Worm (Caenorhabditis elegans) whole organism, L4 larva: ENCODE measurements around the gene pqn-36.

ENCODE experiments used
- Y5F2A.4 ChIP-seq: fragments of 200-800 bp; sonication (Bioruptor generic); optimal IDR thresholded peaks from 2 replicates; lab custom pipeline; 2018; ENCODE audit warnings: mild to moderate bottlenecking, missing genetic modification characterization, missing compliant biosample characterization
- aha-1 ChIP-seq: fragments of 150-350 bp; peaks from one replicate; lab custom pipeline; 2014; ENCODE audit warnings: missing biosample characterization, missing genetic modification characterization
- arid-1 ChIP-seq: fragments of 200-800 bp; sonication (Bioruptor generic); conservative IDR thresholded peaks from 2 replicates; pipeline ENCODE4 v1.3.6; 2022; ENCODE audit warnings: missing genetic modification reagents, missing genetic modification characterization, missing compliant biosample characterization
- ceh-20 ChIP-seq: fragments of 200-800 bp; sonication (Bioruptor generic); IDR thresholded peaks from 2 replicates; pipeline ENCODE4 v1.3.6; 2022; ENCODE audit warnings: missing genetic modification reagents, missing genetic modification characterization, missing compliant biosample characterization
- ceh-28 ChIP-seq: fragments of 150-350 bp; optimal IDR thresholded peaks from 2 replicates; lab custom pipeline; 2014; ENCODE audit warnings: missing biosample characterization, missing genetic modification reagents, missing genetic modification characterization
- ceh-32 ChIP-seq: sonication (generic microtip); optimal IDR thresholded peaks from 2 replicates; lab custom pipeline; 2016; ENCODE audit warnings: mild to moderate bottlenecking, missing genetic modification characterization, missing compliant biosample characterization; ENCODE audit not compliant: poor library complexity
- daf-16 ChIP-seq, 3 experiments: sonication (generic microtip); optimal IDR thresholded peaks; 2 replicates each; lab custom pipeline; 2016 to 2017; ENCODE audit warnings: missing genetic modification characterization in 3 of 3, missing genetic modification reagents in 3 of 3, mild to moderate bottlenecking in 2 of 3, missing compliant biosample characterization in 2 of 3, missing biosample characterization in 1 of 3, moderate library complexity in 1 of 3
- dmd-6 ChIP-seq: fragments of 200-800 bp; sonication (Bioruptor generic); IDR thresholded peaks from 2 replicates; pipeline ENCODE4 v1.3.6; 2022; ENCODE audit warnings: missing genetic modification reagents, missing genetic modification characterization, missing compliant biosample characterization
- dmd-8 ChIP-seq: fragments of 200-800 bp; sonication (Bioruptor generic); IDR thresholded peaks from 2 replicates; pipeline ENCODE4 v1.3.6; 2022; ENCODE audit warnings: missing genetic modification characterization, missing compliant biosample characterization
- dpl-1 ChIP-seq: fragments of 150-350 bp; optimal IDR thresholded peaks from 2 replicates; lab custom pipeline; 2014; ENCODE audit warnings: missing biosample characterization, missing genetic modification reagents, missing genetic modification characterization
- dve-1 ChIP-seq: sonication (generic microtip); optimal IDR thresholded peaks from 2 replicates; lab custom pipeline; 2017; ENCODE audit warnings: antibody characterized with exemption, mild to moderate bottlenecking, missing genetic modification characterization, missing compliant biosample characterization; ENCODE audit not compliant: insufficient read depth
- fos-1 ChIP-seq: fragments of 150-350 bp; optimal IDR thresholded peaks from 2 replicates; lab custom pipeline; 2014; ENCODE audit warnings: missing biosample characterization, missing genetic modification characterization
- hif-1 ChIP-seq, 2 experiments: sonication (generic microtip); optimal IDR thresholded peaks; 2 replicates each; lab custom pipeline; 2016 to 2017; ENCODE audit warnings: missing compliant biosample characterization in 2 of 2, missing genetic modification characterization in 2 of 2, missing genetic modification reagents in 2 of 2, missing genotype in 2 of 2, mild to moderate bottlenecking in 1 of 2
- hlh-11 ChIP-seq: fragments of 200-800 bp; sonication (Bioruptor generic); optimal IDR thresholded peaks from 2 replicates; lab custom pipeline; 2018; ENCODE audit warnings: mild to moderate bottlenecking, missing genetic modification characterization, missing compliant biosample characterization
- hlh-30 ChIP-seq: sonication (generic microtip); optimal IDR thresholded peaks from 2 replicates; lab custom pipeline; 2017; ENCODE audit warnings: antibody characterized with exemption, mild to moderate bottlenecking, missing genetic modification characterization, missing compliant biosample characterization; ENCODE audit not compliant: insufficient read depth
- lin-1 ChIP-seq: fragments of 200-800 bp; sonication (Bioruptor generic); IDR thresholded peaks from 2 replicates; pipeline ENCODE4 v1.3.6; 2022; ENCODE audit warnings: missing genetic modification reagents, missing genetic modification characterization, missing compliant biosample characterization
- lsy-2 ChIP-seq, 2 experiments: fragments of 150-350 bp in 1 of 2; sonication (generic microtip) in 1 of 2; optimal IDR thresholded peaks; 2 replicates each; lab custom pipeline; 2014 to 2017; ENCODE audit warnings: missing biosample characterization in 2 of 2, missing genetic modification characterization in 2 of 2
- mdl-1 ChIP-seq, 2 experiments: fragments of 150-350 bp in 1 of 2; sonication (generic microtip) in 1 of 2; optimal IDR thresholded peaks; 2 replicates each; lab custom pipeline; 2014 to 2017; ENCODE audit warnings: missing biosample characterization in 2 of 2, missing genetic modification characterization in 2 of 2
- mes-2 ChIP-seq: sonication (generic microtip); optimal IDR thresholded peaks from 2 replicates; lab custom pipeline; 2016; ENCODE audit warnings: missing genotype, mild to moderate bottlenecking, missing genetic modification characterization, missing compliant biosample characterization; ENCODE audit not compliant: poor library complexity, severe bottlenecking
- mxl-2 ChIP-seq: fragments of 200-800 bp; sonication (Bioruptor generic); conservative IDR thresholded peaks from 2 replicates; pipeline ENCODE4 v1.3.6; 2022; ENCODE audit warnings: missing genetic modification reagents, missing genetic modification characterization, missing compliant biosample characterization
- nhr-237 ChIP-seq: sonication (generic microtip); optimal IDR thresholded peaks from 2 replicates; lab custom pipeline; 2017; ENCODE audit warnings: missing biosample characterization, missing genetic modification characterization
- nhr-28 ChIP-seq: fragments of 150-350 bp; optimal IDR thresholded peaks from 2 replicates; lab custom pipeline; 2014; ENCODE audit warnings: missing biosample characterization, missing genetic modification characterization
- nhr-41 ChIP-seq: fragments of 200-800 bp; sonication (Bioruptor generic); IDR thresholded peaks from 2 replicates; pipeline ENCODE4 v1.3.6; 2022; ENCODE audit warnings: missing genetic modification reagents, missing genetic modification characterization, missing compliant biosample characterization
- nhr-77 ChIP-seq: fragments of 150-350 bp; optimal IDR thresholded peaks from 2 replicates; lab custom pipeline; 2014; ENCODE audit warnings: missing biosample characterization, missing genetic modification characterization
- php-3 ChIP-seq: fragments of 200-800 bp; sonication (Bioruptor generic); IDR thresholded peaks from 2 replicates; pipeline ENCODE4 v1.3.6; 2022; ENCODE audit warnings: missing genetic modification reagents, missing genetic modification characterization, missing compliant biosample characterization
- pqm-1 ChIP-seq: sonication (generic microtip); optimal IDR thresholded peaks from 2 replicates; lab custom pipeline; 2017; ENCODE audit warnings: missing biosample characterization, missing genetic modification characterization
- set-16 ChIP-seq: fragments of 200-800 bp; sonication (Bioruptor generic); IDR thresholded peaks from 2 replicates; pipeline ENCODE4 v1.3.6; 2022; ENCODE audit warnings: missing genetic modification reagents, missing genetic modification characterization, missing compliant biosample characterization
- snpc-4 ChIP-seq: fragments of 150-350 bp; optimal IDR thresholded peaks from 2 replicates; lab custom pipeline; 2014; ENCODE audit warnings: missing biosample characterization, missing genetic modification characterization
- unc-130 ChIP-seq: sonication (generic microtip); optimal IDR thresholded peaks from 2 replicates; lab custom pipeline; 2016; ENCODE audit warnings: missing genetic modification reagents, missing genetic modification characterization, missing compliant biosample characterization
- unc-62 ChIP-seq, 3 experiments: fragments of 150-350 bp in 1 of 3; sonication (generic microtip); optimal IDR thresholded peaks in 2 of 3; peaks in 1 of 3; 1 replicate in 1 of 3; 2 replicates in 2 of 3; lab custom pipeline; 2014 to 2017; ENCODE audit warnings: missing biosample characterization in 3 of 3, missing genetic modification characterization in 3 of 3, missing genetic modification reagents in 3 of 3, missing genotype in 1 of 3
- vab-7 ChIP-seq: fragments of 200-800 bp; sonication (Bioruptor generic); IDR thresholded peaks from 2 replicates; pipeline ENCODE4 v1.3.6; 2022; ENCODE audit warnings: missing genetic modification reagents, missing genetic modification characterization, missing compliant biosample characterization
- zip-11 ChIP-seq: fragments of 200-800 bp; sonication (Bioruptor generic); IDR thresholded peaks from 2 replicates; pipeline ENCODE4 v1.3.6; 2022; ENCODE audit warnings: missing genetic modification characterization, missing compliant biosample characterization
- zip-2 ChIP-seq: fragments of 150-350 bp; optimal IDR thresholded peaks from 2 replicates; lab custom pipeline; 2014; ENCODE audit warnings: missing biosample characterization, missing genetic modification characterization
- ztf-11 ChIP-seq: fragments of 150-350 bp; optimal IDR thresholded peaks from 2 replicates; lab custom pipeline; 2014; ENCODE audit warnings: missing biosample characterization, missing genetic modification characterization

pqn-36 gene

DNA sequence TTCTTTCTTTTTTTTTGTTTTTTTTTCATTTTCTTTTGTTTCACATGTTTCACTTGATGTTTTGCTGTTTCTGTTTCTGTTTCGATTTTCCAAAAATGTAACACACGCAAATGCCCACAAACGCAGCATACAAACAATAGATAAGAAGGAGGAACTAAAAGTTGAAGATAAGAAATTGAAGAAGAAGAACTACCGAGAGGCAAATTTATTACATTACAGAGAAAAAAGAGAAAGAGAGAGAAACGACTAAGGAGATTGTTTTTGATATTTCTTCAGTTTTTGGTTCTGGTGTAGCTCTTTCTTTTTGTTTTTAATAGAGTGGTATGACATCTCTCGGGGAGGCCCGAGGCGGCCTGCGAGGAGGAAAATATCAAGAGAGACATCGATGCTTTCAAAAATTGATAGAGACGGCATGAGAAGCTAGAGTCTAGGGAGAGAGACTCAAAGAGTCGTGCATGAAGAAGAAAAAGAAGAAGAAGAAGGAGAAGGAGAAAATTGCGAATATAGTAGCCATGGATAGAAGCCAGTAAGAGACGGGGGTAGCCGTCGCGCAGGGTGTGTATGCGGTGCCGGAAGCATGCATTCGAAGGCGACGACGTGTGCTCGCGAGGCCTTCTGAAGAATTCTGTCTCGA is 41.8 kb downstream of the pqn-36 start (continued):
- TF ChIP-seq mxl-2 (GFP tag; lab: Robert Waterston, UW) (no peak), Y5F2A.4 (no peak)

ce11 chrX:15372772-15373171 is 42.5 kb downstream of the pqn-36 start:
- TF ChIP-seq zip-11 (GFP tag; lab: Robert Waterston, UW) = no peak
- TF ChIP-seq arid-1 = 0 out of 2 replicates have a peak, but pooled peaks have one; percentile 22
- TF ChIP-seq set-16 (GFP tag; lab: Robert Waterston, UW) = 0 out of 2 replicates have a peak, but pooled peaks have one; percentile 40
- TF ChIP-seq aha-1 (tag; lab: Kevin White, UChicago) = peak; percentile 77
- TF ChIP-seq, all 104 proteins: peak for 3

DNA sequence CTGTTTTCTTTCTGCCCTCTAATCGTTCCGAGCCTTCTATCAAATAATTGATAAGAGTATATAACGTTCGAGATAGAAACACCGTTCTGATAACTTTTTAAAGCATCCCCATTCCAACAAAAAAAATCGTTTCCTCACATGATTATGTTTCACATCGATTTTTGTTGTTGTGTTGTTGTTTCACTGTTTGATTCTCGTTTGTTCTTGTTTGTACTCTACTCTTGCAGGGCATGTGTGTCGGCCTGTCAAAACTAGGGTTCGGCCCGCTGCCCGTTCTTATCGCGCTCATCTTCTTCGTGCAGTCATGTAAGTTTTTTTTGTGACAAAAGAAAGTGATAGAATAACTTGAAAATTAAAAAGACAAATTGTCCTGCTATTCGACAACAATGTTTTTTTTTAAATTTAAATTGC is 49.5 kb downstream of the pqn-36 start, which contains the start of gene C33A11.2:
TSS of gene C33A11.2 (plus strand) at position 226 of the 411 bp plus-strand sequence.
- no peak for TF ChIP-seq Y5F2A.4
- TF ChIP-seq fos-1 (tag; lab: Kevin White, UChicago) = no peak
- peak; percentile 69 for TF ChIP-seq nhr-77 (tag; lab: Kevin White, UChicago)
- peak in 1 of 2 experiments; percentile 68 for TF ChIP-seq hif-1 (tag; optimal IDR thresholded peaks at IDR 0.05; lab: Kevin White, UChicago)
- peak; percentile 50 for TF ChIP-seq hlh-11 (tag; lab: Kevin White, UChicago)
- TF ChIP-seq unc-130 (GFP tag; lab: Kevin White, UChicago) = no peak
- no peak for TF ChIP-seq zip-2 (tag; lab: Kevin White, UChicago)
- no peak for TF ChIP-seq nhr-41 (GFP tag; lab: Robert Waterston, UW)
- no peak for TF ChIP-seq dmd-8
- peak in 1 of 2 experiments; percentile 12 for TF ChIP-seq lsy-2 (tag; optimal IDR thresholded peaks at IDR 0.05; lab: Kevin White, UChicago)
- TF ChIP-seq ztf-11 (tag; lab: Kevin White, UChicago) = no peak
- TF ChIP-seq vab-7 (GFP tag; lab: Robert Waterston, UW) = no peak
- TF ChIP-seq nhr-237 (tag; lab: Kevin White, UChicago) = no peak
- TF ChIP-seq mes-2 (tag; lab: Kevin White, UChicago) = no peak
- TF ChIP-seq unc-62 (GFP tag; optimal IDR thresholded peaks at IDR 0.05 in 1 of 2; lab: Kevin White, UChicago) = no peak
- TF ChIP-seq unc-62 (tag; optimal IDR thresholded peaks at IDR 0.05; lab: Kevin White, UChicago) = no peak
- TF ChIP-seq daf-16 (GFP tag; optimal IDR thresholded peaks at IDR 0.05; lab: Kevin White, UChicago) = no peak
- TF ChIP-seq daf-16 (tag; optimal IDR thresholded peaks at IDR 0.05; lab: Kevin White, UChicago) = peak; percentile 96
- TF ChIP-seq lin-1 (GFP tag; lab: Robert Waterston, UW) = 0 out of 2 replicates have a peak, but pooled peaks have one; percentile 17
- peak; percentile 35; the same call in 1 of the 2 replicates for TF ChIP-seq ceh-20 (GFP tag; lab: Robert Waterston, UW)
- peak in 1 of 2 experiments; percentile 49 for TF ChIP-seq mdl-1 (tag; optimal IDR thresholded peaks at IDR 0.05; lab: Kevin White, UChicago)
- TF ChIP-seq snpc-4 = no peak
- TF ChIP-seq dpl-1 (GFP tag; lab: Kevin White, UChicago) = peak; percentile 9
- TF ChIP-seq dve-1 = peak; percentile 72
- peak; percentile 61 for TF ChIP-seq nhr-28 (tag; lab: Kevin White, UChicago)
- TF ChIP-seq pqm-1 = peak; percentile 61
- TF ChIP-seq ceh-32 (tag; lab: Kevin White, UChicago) = no peak
- TF ChIP-seq hlh-30 = peak; percentile 66
- TF ChIP-seq aha-1 (tag; lab: Kevin White, UChicago) = peak; percentile 85
- TF ChIP-seq dmd-6 (GFP tag; lab: Robert Waterston, UW) = peak; percentile 63
- TF ChIP-seq php-3 = no peak
- TF ChIP-seq ceh-28 = no peak
- TF ChIP-seq, all 104 proteins: peak for 15
